Fruit fly (Drosophila melanogaster): ENCODE data around the gene MFS3.

Gene MFS3

dm6 chr2L:1123078-1123818 lies 19.8 kb upstream of the MFS3 start (continued):
- peak; percentile 20 for TF ChIP-seq CG18619 (GFP tag; optimal IDR thresholded peaks at IDR 0.05)
- peak; percentile 33 for TF ChIP-seq CG10431 (GFP tag; optimal IDR thresholded peaks at IDR 0.05)
- peak; percentile 21 for TF ChIP-seq CG5245 (GFP tag; optimal IDR thresholded peaks at IDR 0.05)
- TF ChIP-seq BtbVII (GFP tag; optimal IDR thresholded peaks at IDR 0.05), result peak; percentile 33
- TF ChIP-seq p53 (GFP tag; optimal IDR thresholded peaks at IDR 0.05), result no peak
- no peak for TF ChIP-seq row (GFP tag; IDR thresholded peaks at IDR 0.05)
- no peak for TF ChIP-seq ash1 (GFP tag; optimal IDR thresholded peaks at IDR 0.05)
- no peak for TF ChIP-seq gcm2 (GFP tag; optimal IDR thresholded peaks at IDR 0.05)
- TF ChIP-seq H2.0 (GFP tag; IDR thresholded peaks at IDR 0.05), result 0 out of 2 replicates have a peak, but pooled peaks have one; percentile 16
- no peak for TF ChIP-seq slou (GFP tag; optimal IDR thresholded peaks at IDR 0.05)
- TF ChIP-seq Usf (GFP tag; optimal IDR thresholded peaks at IDR 0.05), result no peak
- no peak for TF ChIP-seq esg (GFP tag; conservative IDR thresholded peaks at IDR 0.05)
- peak; percentile 55; the same call in 1 of the 2 replicates for TF ChIP-seq CG31441 (GFP tag; IDR thresholded peaks at IDR 0.05)
- TF ChIP-seq CG3407 (GFP tag; optimal IDR thresholded peaks at IDR 0.05), result peak; percentile 77
- TF ChIP-seq Dfd (GFP tag; optimal IDR thresholded peaks at IDR 0.05), result no peak
- TF ChIP-seq bab2 (GFP tag; optimal IDR thresholded peaks at IDR 0.05), result peak; percentile 67
- no peak for TF ChIP-seq Dp (GFP tag; optimal IDR thresholded peaks at IDR 0.05)
- TF ChIP-seq CG2199 (GFP tag; IDR thresholded peaks at IDR 0.05), result no peak
- TF ChIP-seq CG5180 (GFP tag; optimal IDR thresholded peaks at IDR 0.05), result peak; percentile 5
- TF ChIP-seq CG30403 (GFP tag; optimal IDR thresholded peaks at IDR 0.05), result no peak
- no peak for TF ChIP-seq jumu (GFP tag; optimal IDR thresholded peaks at IDR 0.05)
- TF ChIP-seq zen2 (GFP tag; IDR thresholded peaks at IDR 0.05; ENCODE audit: partially characterized antibody), result no peak
- TF ChIP-seq CG10321 (GFP tag; IDR thresholded peaks at IDR 0.05), result no peak
- TF ChIP-seq Sox100B (GFP tag; optimal IDR thresholded peaks at IDR 0.05), result peak; percentile 57
- TF ChIP-seq D19B (GFP tag; optimal IDR thresholded peaks at IDR 0.05), result no peak
- TF ChIP-seq odd (GFP tag; optimal IDR thresholded peaks at IDR 0.05), result peak; percentile 20
- TF ChIP-seq Six4 (GFP tag; optimal IDR thresholded peaks at IDR 0.05), result no peak
- TF ChIP-seq wdn (GFP tag; IDR thresholded peaks at IDR 0.05), result no peak
- TF ChIP-seq CG12299 (tag; optimal IDR thresholded peaks at IDR 0.05), result peak; percentile 43
- TF ChIP-seq Gsc (GFP tag; IDR thresholded peaks at IDR 0.05), result no peak
- TF ChIP-seq vvl (GFP tag; IDR thresholded peaks at IDR 0.05), result peak; percentile 15; the same call in 1 of the 2 replicates
- TF ChIP-seq cwo (GFP tag; optimal IDR thresholded peaks at IDR 0.05), result peak; percentile 29
- peak; percentile 50 for TF ChIP-seq salm (tag; optimal IDR thresholded peaks at IDR 0.05)
- peak; percentile 81 for TF ChIP-seq Xrp1 (GFP tag; IDR thresholded peaks at IDR 0.05)
- no peak for TF ChIP-seq Ssrp (tag; optimal IDR thresholded peaks at IDR 0.05)
- no peak for TF ChIP-seq CG14050 (GFP tag; IDR thresholded peaks at IDR 0.05)
- no peak for TF ChIP-seq D (optimal IDR thresholded peaks at IDR 0.05)
- peak; percentile 67 for TF ChIP-seq D (GFP tag; optimal IDR thresholded peaks at IDR 0.05)
- TF ChIP-seq CG4854 (GFP tag; optimal IDR thresholded peaks at IDR 0.05), result no peak
- no peak for TF ChIP-seq CG30020 (tag; optimal IDR thresholded peaks at IDR 0.05)
- no peak for TF ChIP-seq tll (GFP tag; optimal IDR thresholded peaks at IDR 0.05)
- TF ChIP-seq CG11398 (GFP tag; optimal IDR thresholded peaks at IDR 0.05), result no peak
- TF ChIP-seq Oli (tag; optimal IDR thresholded peaks at IDR 0.05), result no peak
- peak; percentile 28 for TF ChIP-seq grau (tag; optimal IDR thresholded peaks at IDR 0.05)
- TF ChIP-seq knrl (GFP tag; IDR thresholded peaks at IDR 0.05; ENCODE audit: partially characterized antibody), result no peak
- TF ChIP-seq fd64A (GFP tag; optimal IDR thresholded peaks at IDR 0.05), result peak; percentile 57
- TF ChIP-seq Poxn (GFP tag; IDR thresholded peaks at IDR 0.05), result no peak
- peak; percentile 81 for TF ChIP-seq CG2875 (GFP tag; optimal IDR thresholded peaks at IDR 0.05)
- no peak for TF ChIP-seq CG4328 (GFP tag; optimal IDR thresholded peaks at IDR 0.05)
- peak; percentile 74 for TF ChIP-seq CG17359 (tag; optimal IDR thresholded peaks at IDR 0.05)
